Worm (Caenorhabditis elegans): ENCODE results near the gene set-24.

set-24 gene

ce11 chrII:12071243-12071642, 59.5 kb downstream of the set-24 start:
- TF ChIP-seq ZK546.5 (tag; optimal IDR thresholded peaks at IDR 0.05), result no peak
- no peak for TF ChIP-seq skn-1 (tag; optimal IDR thresholded peaks at IDR 0.05)
- no peak for TF ChIP-seq fos-1 (tag; optimal IDR thresholded peaks at IDR 0.05)
- no peak for TF ChIP-seq F13H6.1 (tag; optimal IDR thresholded peaks at IDR 0.05)
- no peak for TF ChIP-seq gmeb-1 (tag; optimal IDR thresholded peaks at IDR 0.05)
- TF ChIP-seq unc-55 (GFP tag; optimal IDR thresholded peaks at IDR 0.05), result no peak
- no peak for TF ChIP-seq blmp-1 (tag; optimal IDR thresholded peaks at IDR 0.05; ENCODE audit: insufficient read depth)
- TF ChIP-seq nhr-11 (tag; optimal IDR thresholded peaks at IDR 0.05), result no peak
- TF ChIP-seq nhr-6 (tag; optimal IDR thresholded peaks at IDR 0.05), result no peak
- no peak for TF ChIP-seq nhr-21 (tag; optimal IDR thresholded peaks at IDR 0.05)
- no peak for TF ChIP-seq snpc-4 (tag; optimal IDR thresholded peaks at IDR 0.05)
- TF ChIP-seq unc-62 (GFP tag; optimal IDR thresholded peaks at IDR 0.05), result no peak
- no peak for TF ChIP-seq nhr-77 (tag; optimal IDR thresholded peaks at IDR 0.05)
- TF ChIP-seq ztf-11 (tag; optimal IDR thresholded peaks at IDR 0.05), result no peak
- TF ChIP-seq alr-1 (tag; optimal IDR thresholded peaks at IDR 0.05), result no peak
- no peak for TF ChIP-seq nhr-23 (tag; optimal IDR thresholded peaks at IDR 0.05)
- TF ChIP-seq crh-2 (tag; optimal IDR thresholded peaks at IDR 0.05), result no peak
- no peak for TF ChIP-seq zag-1 (tag; optimal IDR thresholded peaks at IDR 0.05)
- no peak for TF ChIP-seq peb-1 (tag; optimal IDR thresholded peaks at IDR 0.05)

DNA sequence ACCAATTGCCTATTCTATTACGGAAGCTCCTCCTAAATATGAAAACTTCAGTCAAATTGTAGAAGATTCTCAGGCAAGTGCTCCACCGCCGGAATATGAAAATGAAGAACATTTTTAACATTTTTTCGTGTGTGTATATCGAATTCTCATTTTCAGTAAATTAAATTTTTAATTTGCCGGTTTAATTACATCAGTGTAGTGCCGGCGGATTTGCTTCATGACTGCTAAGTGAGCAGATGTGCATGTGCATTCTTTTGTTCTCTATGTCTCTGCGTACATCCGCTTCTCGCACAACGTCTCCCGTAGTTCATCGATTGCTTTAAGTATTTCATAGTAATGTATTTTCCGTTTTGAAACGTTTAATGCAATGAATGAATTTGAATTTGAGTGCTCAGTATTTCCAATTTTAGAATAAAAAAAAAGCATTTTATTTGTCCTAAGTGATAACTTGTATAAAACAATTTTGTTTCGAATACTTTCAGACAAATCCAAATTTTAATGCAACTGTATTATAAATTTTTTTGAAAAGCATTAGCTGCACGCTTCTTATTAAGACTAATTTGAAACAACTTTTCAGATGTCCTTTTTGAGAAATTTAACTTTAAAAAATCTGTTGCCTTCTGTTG, 63.2 kb downstream of the set-24 start, which contains the start of gene Y17G7B.22:
Gene Y17G7B.22, plus strand, starts transcription at position 576 of the 626 bp plus-strand sequence.
- TF ChIP-seq C34F6.9 (tag; optimal IDR thresholded peaks at IDR 0.05), result peak; percentile 34
- TF ChIP-seq unc-55 (GFP tag; optimal IDR thresholded peaks at IDR 0.05), result peak; percentile 8
- no peak for TF ChIP-seq mbf-1 (tag; optimal IDR thresholded peaks at IDR 0.05)

All from whole organism, L2 larva.